Fruit fly (Drosophila melanogaster): Measurements from ENCODE around the gene CG3634.

CG3634 gene

DNA sequence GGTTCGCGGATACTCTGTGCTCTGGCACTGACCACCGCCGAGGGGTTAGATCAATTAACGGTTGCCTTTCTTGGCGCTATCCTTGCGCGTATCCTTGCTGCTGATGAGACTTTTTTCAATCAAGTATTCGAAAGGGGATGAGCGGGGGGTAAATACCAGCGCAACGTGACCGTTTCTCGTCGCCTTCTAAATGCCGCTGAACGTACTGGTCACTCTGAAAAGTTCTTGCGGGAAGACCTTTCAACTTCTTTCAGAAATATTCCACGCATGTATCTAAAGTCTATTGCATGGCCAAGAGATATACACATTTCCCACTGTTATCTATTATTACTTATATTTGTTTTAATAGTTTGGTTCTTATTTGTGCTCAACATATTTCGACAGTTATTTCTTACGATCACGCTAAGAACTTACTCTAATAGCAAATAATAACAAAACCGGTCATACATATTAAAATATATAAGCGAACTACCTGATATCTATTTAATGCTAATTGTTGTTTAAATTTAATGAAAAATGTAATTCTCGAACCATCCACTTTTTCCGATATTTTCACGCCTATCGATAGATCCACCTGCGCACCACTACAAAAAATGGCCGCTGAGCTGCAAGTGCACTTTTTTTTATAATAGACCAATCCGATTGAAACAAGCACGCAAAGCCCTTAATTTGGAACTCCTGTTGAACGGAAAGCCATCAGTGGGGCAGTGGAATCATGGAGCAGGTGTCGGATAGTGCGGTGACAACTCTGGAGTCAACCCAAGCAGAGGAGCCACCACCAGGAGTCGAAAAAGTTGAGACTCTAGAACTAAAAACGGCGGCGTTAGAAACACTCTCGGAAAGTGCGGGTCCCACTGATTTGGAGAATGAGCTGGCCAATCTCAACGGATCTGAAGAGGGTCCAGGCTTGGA, at the start of gene CG3634, which contains the start of gene HIPP1:
CG3634 (minus strand) TSS at position 185 of the 912 bp plus-strand sequence.
HIPP1 (plus strand) TSS at position 582 of the 912 bp plus-strand sequence.
- TF ChIP-seq insv (optimal IDR thresholded peaks at IDR 0.05) = no peak
- TF ChIP-seq ttk (optimal IDR thresholded peaks at IDR 0.05) = no peak
- no peak for TF ChIP-seq psq (optimal IDR thresholded peaks at IDR 0.05)
- TF ChIP-seq Sin3A (optimal IDR thresholded peaks at IDR 0.05) = no peak
- TF ChIP-seq Myc (optimal IDR thresholded peaks at IDR 0.05) = no peak
- no peak for TF ChIP-seq h (optimal IDR thresholded peaks at IDR 0.05)

DNA sequence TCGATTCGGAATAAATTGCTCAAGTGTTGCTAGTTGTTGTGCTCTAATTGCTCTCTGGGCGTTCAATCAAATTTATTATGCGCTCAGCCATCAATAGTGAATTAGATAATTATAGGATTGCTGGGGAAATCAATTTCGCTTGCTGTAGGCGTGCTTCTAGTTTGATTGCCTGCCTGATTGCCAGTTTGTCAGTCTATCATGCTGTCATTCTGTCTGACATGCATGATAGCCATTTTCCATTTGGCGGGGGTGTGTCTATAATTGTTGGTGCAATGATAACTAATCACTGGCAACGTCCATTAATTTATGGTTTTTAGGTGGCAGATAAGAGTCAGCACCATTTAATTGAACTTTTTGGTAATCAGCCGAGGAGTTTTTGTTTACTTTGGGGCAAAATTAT, 48.5 kb upstream of the CG3634 start:
- TF ChIP-seq psq (optimal IDR thresholded peaks at IDR 0.05) (no peak), Myc (optimal IDR thresholded peaks at IDR 0.05) (no peak), Sin3A (optimal IDR thresholded peaks at IDR 0.05) (no peak), h (optimal IDR thresholded peaks at IDR 0.05) (no peak), insv (optimal IDR thresholded peaks at IDR 0.05) (no peak)

DNA sequence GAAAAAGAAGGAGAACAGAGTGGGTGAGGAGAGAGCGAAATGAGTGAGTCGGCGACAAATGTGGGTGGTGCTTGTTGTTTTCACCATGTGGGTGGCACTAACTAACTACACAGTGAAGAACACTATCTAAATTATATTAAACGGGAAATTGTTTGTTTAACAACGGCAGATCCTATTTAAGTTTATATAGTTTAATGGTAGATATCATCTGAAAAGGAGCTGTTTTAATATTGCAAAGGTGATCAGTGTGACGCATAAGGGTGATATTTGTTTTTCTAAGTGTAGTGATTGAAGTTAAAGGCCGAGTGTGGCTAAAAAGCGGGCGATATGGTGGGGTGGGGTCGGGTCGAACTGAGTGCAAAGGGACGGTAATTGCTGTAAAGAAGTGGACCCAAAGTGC, 39.5 kb upstream of the CG3634 start:
- TF ChIP-seq psq (optimal IDR thresholded peaks at IDR 0.05) (no peak), ttk (optimal IDR thresholded peaks at IDR 0.05) (no peak), Myc (optimal IDR thresholded peaks at IDR 0.05) (no peak), h (optimal IDR thresholded peaks at IDR 0.05) (no peak), Sin3A (optimal IDR thresholded peaks at IDR 0.05) (no peak), insv (optimal IDR thresholded peaks at IDR 0.05) (no peak)

DNA sequence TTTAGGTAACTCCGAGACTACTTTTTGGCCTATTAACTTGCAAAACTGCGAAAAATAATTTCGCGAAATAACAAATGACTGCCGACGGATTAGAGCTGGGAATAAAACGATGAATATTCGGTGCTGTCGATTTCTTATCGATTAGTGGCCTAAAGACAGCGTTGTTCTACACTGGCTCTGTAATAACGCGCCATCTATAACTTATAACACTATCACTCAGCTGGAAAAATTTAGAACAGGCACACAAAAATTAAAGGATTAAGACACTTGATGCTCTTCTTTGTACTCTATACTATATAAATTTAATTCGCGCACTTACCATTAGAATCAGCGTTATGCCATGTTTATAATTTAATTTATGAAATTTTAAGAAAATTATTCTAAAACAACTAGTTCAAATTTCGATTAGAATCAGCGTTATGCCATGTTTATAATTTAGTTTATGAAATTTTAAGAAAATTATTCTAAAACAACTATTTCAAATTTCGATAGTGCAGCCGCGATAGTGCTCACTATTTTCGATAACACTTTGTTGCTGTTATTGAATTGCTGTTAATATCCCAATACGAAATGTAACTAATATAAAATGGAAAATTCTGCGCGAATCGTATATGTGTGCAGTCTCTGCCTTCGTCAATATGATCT, 32.5 kb upstream of the CG3634 start, which contains the start of the genes CSN3 and CG11456:
CSN3 (minus strand) TSS at position 112 of the 645 bp plus-strand sequence.
CG11456 (plus strand) TSS at position 523 of the 645 bp plus-strand sequence.
- TF ChIP-seq psq (optimal IDR thresholded peaks at IDR 0.05) = no peak
- no peak for TF ChIP-seq insv (optimal IDR thresholded peaks at IDR 0.05)
- TF ChIP-seq ttk (optimal IDR thresholded peaks at IDR 0.05) = no peak
- TF ChIP-seq Myc (optimal IDR thresholded peaks at IDR 0.05) = no peak
- TF ChIP-seq Sin3A (optimal IDR thresholded peaks at IDR 0.05) = no peak
- no peak for TF ChIP-seq h (optimal IDR thresholded peaks at IDR 0.05)

DNA sequence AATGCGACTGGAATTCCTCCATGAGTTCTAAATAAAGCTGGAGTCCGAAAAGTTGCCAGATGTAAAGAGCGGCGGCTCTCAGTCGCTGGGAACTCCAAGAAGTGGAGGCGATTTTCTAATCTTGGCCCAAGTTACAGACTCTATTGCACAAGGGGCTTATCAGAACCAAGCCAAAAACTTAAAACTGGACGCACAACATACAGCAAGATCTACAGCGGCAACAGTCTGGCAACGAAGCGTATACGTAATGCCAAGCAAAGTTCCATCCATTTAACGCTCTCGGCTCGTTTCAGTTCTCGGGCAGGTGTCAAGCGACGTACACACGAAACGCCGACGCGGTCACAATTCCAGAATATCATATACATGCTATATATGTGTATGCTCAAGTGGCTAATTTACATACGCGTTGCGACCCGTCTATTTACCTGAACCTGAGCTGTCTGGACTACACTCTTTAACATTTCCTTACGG, 28.8 kb upstream of the CG3634 start:
- TF ChIP-seq psq (optimal IDR thresholded peaks at IDR 0.05) (no peak), insv (optimal IDR thresholded peaks at IDR 0.05) (no peak), h (optimal IDR thresholded peaks at IDR 0.05) (no peak), Sin3A (optimal IDR thresholded peaks at IDR 0.05) (no peak), Myc (optimal IDR thresholded peaks at IDR 0.05) (no peak), ttk (optimal IDR thresholded peaks at IDR 0.05) (no peak)

DNA sequence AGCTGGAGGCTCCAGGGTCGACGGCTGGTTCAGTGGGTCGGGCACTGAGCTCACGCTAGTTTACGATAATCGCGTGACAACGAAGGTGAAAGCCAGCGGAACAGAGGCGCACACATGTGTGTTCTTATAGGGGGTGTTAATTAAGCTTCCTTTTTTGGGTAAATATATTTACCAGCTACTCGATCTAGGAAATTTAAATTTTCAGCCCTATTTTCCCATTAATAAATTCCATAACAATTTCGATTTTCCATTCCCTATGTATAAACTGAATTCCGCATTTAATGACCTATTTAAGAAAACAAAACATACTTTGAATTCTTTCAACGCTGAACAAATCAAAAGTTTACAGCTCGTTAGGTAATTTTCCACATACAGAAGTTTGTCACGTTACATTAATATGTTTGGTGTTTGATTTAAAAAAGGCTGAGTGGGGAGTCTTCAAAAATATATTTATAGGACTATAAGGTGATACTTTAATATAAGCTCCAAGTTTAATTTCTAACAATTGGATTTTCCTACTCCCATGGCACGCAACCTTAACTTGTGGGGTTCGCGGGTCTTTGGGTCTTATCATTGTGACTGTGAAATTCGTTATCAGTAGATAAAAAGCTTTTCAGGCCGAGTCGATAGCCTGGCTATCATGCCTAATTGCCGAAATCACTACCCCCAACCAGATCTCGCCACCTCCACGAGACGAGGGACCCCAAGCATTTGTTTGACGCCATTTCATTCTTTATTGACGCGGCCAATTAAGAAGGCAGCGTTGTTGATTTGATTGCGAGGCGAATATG, 28.2 kb upstream of the CG3634 start, which contains the start of gene CG13255:
CG13255 (plus strand) TSS at position 449 of the 791 bp plus-strand sequence.
- TF ChIP-seq h (optimal IDR thresholded peaks at IDR 0.05) (no peak), Sin3A (optimal IDR thresholded peaks at IDR 0.05) (no peak), ttk (optimal IDR thresholded peaks at IDR 0.05) (no peak), Myc (optimal IDR thresholded peaks at IDR 0.05) (no peak)

DNA sequence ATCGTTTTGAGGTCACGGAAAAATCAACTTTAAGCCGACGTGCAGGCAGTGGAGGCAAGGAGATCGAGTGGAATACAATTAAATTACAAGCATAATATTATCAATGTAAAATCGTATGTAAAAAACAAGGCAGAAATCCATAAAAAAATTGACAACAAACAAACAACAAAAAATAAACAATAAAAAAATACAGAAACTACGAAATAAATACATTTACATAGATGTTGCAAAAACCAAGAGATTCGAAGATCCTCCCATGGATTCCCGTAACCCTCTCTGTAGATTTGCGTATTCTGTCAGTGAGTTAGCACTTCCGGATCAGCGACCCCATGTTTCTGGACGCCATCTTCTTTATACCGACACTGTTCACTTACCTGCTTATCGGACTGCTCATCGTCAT, 26.8 kb upstream of the CG3634 start, which contains the start of gene CG3288:
CG3288 (plus strand) TSS at position 301 of the 400 bp plus-strand sequence.
- no peak for TF ChIP-seq psq (optimal IDR thresholded peaks at IDR 0.05)
- no peak for TF ChIP-seq Sin3A (optimal IDR thresholded peaks at IDR 0.05)
- no peak for TF ChIP-seq insv (optimal IDR thresholded peaks at IDR 0.05)
- no peak for TF ChIP-seq ttk (optimal IDR thresholded peaks at IDR 0.05)
- no peak for TF ChIP-seq h (optimal IDR thresholded peaks at IDR 0.05)
- TF ChIP-seq Myc (optimal IDR thresholded peaks at IDR 0.05) = no peak

DNA sequence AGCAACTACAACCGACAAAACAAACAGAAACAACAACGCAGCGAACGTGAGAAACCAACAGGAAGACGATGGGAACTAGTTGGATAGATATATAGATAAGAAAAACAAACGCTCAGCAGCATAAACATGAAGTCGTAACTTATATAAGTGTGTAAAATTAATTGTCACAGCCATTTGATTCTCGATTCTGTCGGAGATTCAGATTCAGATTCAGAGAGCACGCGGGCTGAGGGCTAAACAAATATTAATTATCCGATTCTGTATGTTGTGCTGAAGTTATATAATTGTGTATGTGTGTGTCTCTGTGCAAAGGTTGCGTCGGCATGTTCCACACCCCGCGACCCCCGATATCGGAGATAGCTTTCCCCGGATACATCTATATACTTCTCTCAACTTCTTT, 25.1 kb upstream of the CG3634 start:
- TF ChIP-seq h (optimal IDR thresholded peaks at IDR 0.05) = no peak
- no peak for TF ChIP-seq Sin3A (optimal IDR thresholded peaks at IDR 0.05)
- no peak for TF ChIP-seq ttk (optimal IDR thresholded peaks at IDR 0.05)
- no peak for TF ChIP-seq insv (optimal IDR thresholded peaks at IDR 0.05)
- no peak for TF ChIP-seq psq (optimal IDR thresholded peaks at IDR 0.05)
- no peak for TF ChIP-seq Myc (optimal IDR thresholded peaks at IDR 0.05)

DNA sequence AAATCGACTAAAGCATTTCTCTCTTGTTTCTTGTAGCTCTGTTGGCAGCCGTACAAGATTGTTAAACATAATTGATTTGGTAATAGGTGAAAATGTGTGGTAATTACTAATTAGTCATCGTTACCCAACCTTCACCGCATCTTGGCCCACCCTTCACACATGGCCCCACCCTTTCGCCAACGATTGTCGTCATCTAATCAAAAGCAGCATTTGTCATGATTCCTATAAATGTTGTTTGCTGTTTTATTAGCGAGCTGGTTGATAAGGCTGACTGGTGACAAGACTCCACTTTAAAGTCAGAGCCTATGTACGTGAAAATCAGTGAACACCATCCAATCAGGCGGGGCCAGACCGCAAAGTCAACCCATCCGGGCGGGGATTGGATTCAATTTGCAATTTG, 21.3 kb upstream of the CG3634 start:
- TF ChIP-seq Myc (optimal IDR thresholded peaks at IDR 0.05) = no peak
- TF ChIP-seq psq (optimal IDR thresholded peaks at IDR 0.05) = no peak
- no peak for TF ChIP-seq ttk (optimal IDR thresholded peaks at IDR 0.05)
- TF ChIP-seq h (optimal IDR thresholded peaks at IDR 0.05) = no peak
- TF ChIP-seq insv (optimal IDR thresholded peaks at IDR 0.05) = no peak
- no peak for TF ChIP-seq Sin3A (optimal IDR thresholded peaks at IDR 0.05)

DNA sequence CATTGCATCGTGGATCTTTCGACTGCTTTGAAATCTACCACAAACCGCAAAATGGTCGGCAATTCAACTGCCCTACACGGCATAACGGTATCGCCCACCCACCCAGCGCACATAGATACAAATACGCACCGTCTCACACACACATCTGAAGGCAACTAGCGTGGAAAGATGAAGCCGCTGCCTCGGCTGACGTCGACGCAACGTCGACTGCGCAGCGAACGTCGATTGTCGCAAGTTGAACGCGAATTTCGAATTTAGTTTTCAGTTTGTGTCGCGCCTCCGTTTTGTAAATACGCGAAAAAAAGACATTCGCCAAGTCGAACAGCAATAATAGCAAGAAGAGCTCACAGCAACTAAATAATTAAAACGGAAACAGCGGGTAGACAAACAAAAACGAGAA, 18.9 kb upstream of the CG3634 start:
- no peak for TF ChIP-seq Sin3A (optimal IDR thresholded peaks at IDR 0.05)

Measured in Kc167 (cell line).